Fruit fly (Drosophila melanogaster): ENCODE measurements around the gene CG42779.

The CG42779 gene

DNA sequence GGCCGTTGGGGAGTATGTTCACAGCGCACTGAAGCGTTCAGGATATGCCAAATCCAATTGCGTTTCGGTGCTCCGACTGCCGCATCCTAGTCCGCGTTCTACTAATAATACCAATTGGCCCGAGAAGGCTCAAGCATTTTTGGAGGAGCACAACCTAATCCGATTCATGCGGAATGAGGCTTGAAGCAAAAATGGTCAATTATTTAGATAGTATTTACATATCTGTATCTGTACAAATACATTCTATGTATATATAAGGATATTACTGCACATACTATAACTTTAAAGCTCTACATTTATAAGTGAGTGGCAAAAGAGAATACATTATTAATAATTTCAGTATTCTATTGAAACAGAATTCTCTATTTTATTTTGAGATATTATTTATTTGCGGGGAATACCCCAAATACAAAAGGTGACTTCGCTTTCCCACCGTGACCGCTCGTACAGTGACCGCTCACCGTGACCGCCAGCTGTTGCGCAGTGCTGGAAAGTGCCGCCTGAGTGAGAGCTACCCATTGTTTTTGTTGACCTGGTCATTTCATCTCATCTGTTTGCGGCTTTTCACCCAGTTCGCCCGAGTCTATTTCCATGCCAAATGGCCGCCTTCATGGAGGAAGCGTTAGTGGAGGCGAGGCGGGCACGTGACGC lies 30.1 kb downstream of the CG42779 start, which contains the start of gene CG5292:
CG5292 (plus strand) TSS at position 486 of the 651 bp plus-strand sequence.
- TF ChIP-seq Dll (optimal IDR thresholded peaks at IDR 0.05) (no peak), EcR (GFP tag; optimal IDR thresholded peaks at IDR 0.05) (no peak), pan (optimal IDR thresholded peaks at IDR 0.05) (no peak), CG8478 (optimal IDR thresholded peaks at IDR 0.05) (no peak), usp (GFP tag; optimal IDR thresholded peaks at IDR 0.05) (no peak), psq (optimal IDR thresholded peaks at IDR 0.05) (no peak)

Data from whole organism.